Worm (Caenorhabditis elegans) whole organism, late embryonic: ENCODE results near the gene algn-9.

Experiments used
- K02D7.2 ChIP-seq: sonication (generic microtip); optimal IDR thresholded peaks from 2 replicates; lab custom pipeline; 2017; ENCODE audit warnings: mild to moderate bottlenecking, missing genetic modification characterization, missing compliant biosample characterization
- K09A11.1 ChIP-seq: sonication (generic microtip); optimal IDR thresholded peaks from 2 replicates; lab custom pipeline; 2017; ENCODE audit warnings: antibody characterized with exemption, mild to moderate bottlenecking, missing genetic modification characterization, missing compliant biosample characterization; ENCODE audit not compliant: insufficient read depth
- ama-1 ChIP-seq: fragments of 150-350 bp; optimal IDR thresholded peaks from 2 replicates; lab custom pipeline; 2014
- ceh-18 ChIP-seq: sonication (generic microtip); optimal IDR thresholded peaks from 2 replicates; lab custom pipeline; 2016; ENCODE audit warnings: missing genetic modification characterization, missing compliant biosample characterization
- ceh-19 ChIP-seq: fragments of 200-800 bp; sonication (Bioruptor generic); optimal IDR thresholded peaks from 2 replicates; lab custom pipeline; 2018; ENCODE audit warnings: mild to moderate bottlenecking, missing genetic modification characterization, missing compliant biosample characterization
- ceh-24 ChIP-seq: sonication (generic microtip); optimal IDR thresholded peaks from 2 replicates; lab custom pipeline; 2016; ENCODE audit warnings: mild to moderate bottlenecking, missing genetic modification characterization, missing compliant biosample characterization
- ceh-30 ChIP-seq: fragments of 150-350 bp; optimal IDR thresholded peaks from 2 replicates; lab custom pipeline; 2014; ENCODE audit warnings: missing biosample characterization, missing genetic modification characterization
- ceh-31 ChIP-seq: sonication (generic microtip); optimal IDR thresholded peaks from 2 replicates; lab custom pipeline; 2016; ENCODE audit warnings: missing genetic modification characterization, missing compliant biosample characterization
- ceh-45 ChIP-seq: fragments of 200-800 bp; sonication (Bioruptor generic); IDR thresholded peaks from 2 replicates; pipeline ENCODE4 v1.3.6; 2022; ENCODE audit warnings: missing genetic modification reagents, missing genetic modification characterization, missing compliant biosample characterization
- ceh-9 ChIP-seq: sonication (generic microtip); optimal IDR thresholded peaks from 2 replicates; lab custom pipeline; 2016; ENCODE audit warnings: mild to moderate bottlenecking, missing genetic modification characterization, inconsistent platforms, missing compliant biosample characterization
- che-1 ChIP-seq: sonication (generic microtip); optimal IDR thresholded peaks from 2 replicates; lab custom pipeline; 2016; ENCODE audit warnings: mild to moderate bottlenecking, missing genetic modification characterization, missing compliant biosample characterization
- dve-1 ChIP-seq: sonication (generic microtip); optimal IDR thresholded peaks from 2 replicates; lab custom pipeline; 2017; ENCODE audit warnings: antibody characterized with exemption, mild to moderate bottlenecking, missing genetic modification characterization, missing compliant biosample characterization
- elt-2 ChIP-seq: sonication (generic microtip); optimal IDR thresholded peaks from 2 replicates; lab custom pipeline; 2016; ENCODE audit warnings: missing genetic modification reagents, missing genetic modification characterization, missing compliant biosample characterization
- elt-4 ChIP-seq: sonication (generic microtip); optimal IDR thresholded peaks from 2 replicates; lab custom pipeline; 2016; ENCODE audit warnings: missing genetic modification characterization, missing compliant biosample characterization
- fax-1 ChIP-seq: sonication (generic microtip); optimal IDR thresholded peaks from 2 replicates; lab custom pipeline; 2016; ENCODE audit warnings: missing genotype, missing genetic modification characterization, missing compliant biosample characterization
- fkh-10 ChIP-seq: fragments of 150-350 bp; optimal IDR thresholded peaks from 2 replicates; lab custom pipeline; 2014; ENCODE audit warnings: missing biosample characterization, missing genetic modification reagents, missing genetic modification characterization
- fkh-6 ChIP-seq: sonication (generic microtip); optimal IDR thresholded peaks from 2 replicates; lab custom pipeline; 2016; ENCODE audit warnings: missing genetic modification characterization, missing compliant biosample characterization
- hlh-15 ChIP-seq: sonication (generic microtip); optimal IDR thresholded peaks from 2 replicates; lab custom pipeline; 2016; ENCODE audit warnings: missing genetic modification characterization, missing compliant biosample characterization
- hlh-30 ChIP-seq: sonication (generic microtip); optimal IDR thresholded peaks from 2 replicates; lab custom pipeline; 2017; ENCODE audit warnings: antibody characterized with exemption, missing genetic modification characterization, missing compliant biosample characterization; ENCODE audit not compliant: insufficient read depth
- hlh-8 ChIP-seq: sonication (generic microtip); optimal IDR thresholded peaks from 2 replicates; lab custom pipeline; 2016; ENCODE audit warnings: missing genotype, missing genetic modification characterization, missing compliant biosample characterization
- lim-6 ChIP-seq: sonication (generic microtip); optimal IDR thresholded peaks from 2 replicates; lab custom pipeline; 2016; ENCODE audit warnings: missing genetic modification characterization, missing compliant biosample characterization
- madf-2 ChIP-seq: sonication (generic microtip); optimal IDR thresholded peaks from 2 replicates; lab custom pipeline; 2017; ENCODE audit warnings: missing genetic modification characterization, missing compliant biosample characterization
- mec-3 ChIP-seq: sonication (generic microtip); optimal IDR thresholded peaks from 2 replicates; lab custom pipeline; 2016; ENCODE audit warnings: borderline replicate concordance, missing genetic modification characterization, missing compliant biosample characterization
- nfya-1 ChIP-seq: sonication (generic microtip); optimal IDR thresholded peaks from 2 replicates; lab custom pipeline; 2017; ENCODE audit warnings: missing genetic modification characterization, mild to moderate bottlenecking, missing compliant biosample characterization, antibody characterized with exemption, moderate library complexity
- nhr-11 ChIP-seq: fragments of 150-350 bp; optimal IDR thresholded peaks from 2 replicates; lab custom pipeline; 2014; ENCODE audit warnings: missing biosample characterization, missing genetic modification characterization
- pax-1 ChIP-seq: fragments of 150-350 bp; optimal IDR thresholded peaks from 2 replicates; lab custom pipeline; 2014; ENCODE audit warnings: missing biosample characterization, missing genetic modification characterization
- pha-2 ChIP-seq: sonication (generic microtip); optimal IDR thresholded peaks from 2 replicates; lab custom pipeline; 2017; ENCODE audit warnings: mild to moderate bottlenecking, missing genetic modification characterization, missing compliant biosample characterization
- pha-4 ChIP-seq: fragments of 150-350 bp; optimal IDR thresholded peaks from 2 replicates; lab custom pipeline; 2018; ENCODE audit warnings: missing biosample characterization, missing genetic modification reagents, missing genetic modification characterization
- pqm-1 ChIP-seq: sonication (generic microtip); optimal IDR thresholded peaks from 2 replicates; lab custom pipeline; 2016; ENCODE audit warnings: missing genetic modification characterization, missing compliant biosample characterization
- pros-1 ChIP-seq: fragments of 150-350 bp; optimal IDR thresholded peaks from 2 replicates; lab custom pipeline; 2014; ENCODE audit warnings: missing biosample characterization, missing genetic modification reagents, missing genetic modification characterization
- ref-2 ChIP-seq: sonication (generic microtip); optimal IDR thresholded peaks from 2 replicates; lab custom pipeline; 2016; ENCODE audit warnings: missing genetic modification characterization, missing compliant biosample characterization
- sdc-2 ChIP-seq: sonication (generic microtip); optimal IDR thresholded peaks from 2 replicates; lab custom pipeline; 2016; ENCODE audit warnings: missing genotype, missing genetic modification characterization, missing compliant biosample characterization
- sox-4 ChIP-seq: sonication (generic microtip); optimal IDR thresholded peaks from 2 replicates; lab custom pipeline; 2017; ENCODE audit warnings: mild to moderate bottlenecking, missing genetic modification characterization, inconsistent platforms, missing compliant biosample characterization
- syd-9 ChIP-seq: sonication (generic microtip); optimal IDR thresholded peaks from 2 replicates; lab custom pipeline; 2016; ENCODE audit warnings: mild to moderate bottlenecking, missing genetic modification characterization, moderate library complexity, missing compliant biosample characterization
- tbx-2 ChIP-seq: sonication (generic microtip); optimal IDR thresholded peaks from 2 replicates; lab custom pipeline; 2016; ENCODE audit warnings: missing genetic modification characterization, missing compliant biosample characterization
- ttx-3 ChIP-seq: sonication (generic microtip); optimal IDR thresholded peaks from 2 replicates; lab custom pipeline; 2016; ENCODE audit warnings: missing genetic modification reagents, missing genetic modification characterization, missing compliant biosample characterization
- unc-3 ChIP-seq, 2 experiments: fragments of 200-800 bp in 1 of 2; sonication (Bioruptor generic) in 1 of 2; sonication (generic microtip) in 1 of 2; conservative IDR thresholded peaks in 1 of 2; optimal IDR thresholded peaks in 1 of 2; 2 replicates each; pipeline versions ENCODE4 v1.3.6 to Lab custom; 2016 to 2022; ENCODE audit warnings: missing compliant biosample characterization in 2 of 2, missing genetic modification characterization in 2 of 2, missing genetic modification reagents in 1 of 2
- unc-42 ChIP-seq: sonication (generic microtip); optimal IDR thresholded peaks from 2 replicates; lab custom pipeline; 2016; ENCODE audit warnings: missing genotype, missing genetic modification characterization, missing compliant biosample characterization
- unc-55 ChIP-seq: sonication (generic microtip); optimal IDR thresholded peaks from 2 replicates; lab custom pipeline; 2017; ENCODE audit warnings: missing biosample characterization, missing genetic modification reagents, missing genetic modification characterization
- unc-86 ChIP-seq: sonication (generic microtip); optimal IDR thresholded peaks from 2 replicates; lab custom pipeline; 2016; ENCODE audit warnings: missing genetic modification characterization, missing compliant biosample characterization
- zip-5 ChIP-seq: sonication (generic microtip); optimal IDR thresholded peaks from 2 replicates; lab custom pipeline; 2016; ENCODE audit warnings: missing genetic modification characterization, missing compliant biosample characterization

Gene algn-9

ce11 chrII:10555484-10556075 is 28.6 kb upstream of the algn-9 start:
- no peak for TF ChIP-seq sox-4 (tag; lab: Kevin White, UChicago)
- no peak for TF ChIP-seq ttx-3 (tag; lab: Kevin White, UChicago)
- TF ChIP-seq pros-1 (tag; lab: Kevin White, UChicago), result no peak
- no peak for TF ChIP-seq elt-4 (tag; lab: Kevin White, UChicago)
- no peak for TF ChIP-seq ceh-45 (GFP tag; lab: Robert Waterston, UW)
- no peak for TF ChIP-seq unc-3 (GFP tag; conservative IDR thresholded peaks at IDR 0.05; lab: Robert Waterston, UW)
- no peak for TF ChIP-seq unc-3 (tag; optimal IDR thresholded peaks at IDR 0.05; lab: Kevin White, UChicago)
- peak; percentile 4 for TF ChIP-seq nfya-1 (tag; lab: Kevin White, UChicago)
- TF ChIP-seq elt-2 (tag; lab: Kevin White, UChicago), result no peak
- TF ChIP-seq ceh-18 (tag; lab: Kevin White, UChicago), result peak; percentile 55
- TF ChIP-seq tbx-2 (tag; lab: Kevin White, UChicago), result peak; percentile 43
- TF ChIP-seq ceh-31, result no peak
- TF ChIP-seq dve-1, result no peak
- no peak for TF ChIP-seq unc-42
- TF ChIP-seq K02D7.2, result no peak
- peak; percentile 92 for TF ChIP-seq unc-55 (GFP tag; lab: Kevin White, UChicago)
- no peak for TF ChIP-seq unc-86 (tag; lab: Kevin White, UChicago)
- TF ChIP-seq ceh-9 (tag; lab: Kevin White, UChicago), result no peak
- TF ChIP-seq che-1 (tag; lab: Kevin White, UChicago), result no peak
- no peak for TF ChIP-seq fax-1
- peak; percentile 12 for TF ChIP-seq ref-2 (tag; lab: Kevin White, UChicago)
- TF ChIP-seq sdc-2 (tag; lab: Kevin White, UChicago), result no peak

ce11 chrII:10556550-10557205 is 27.5 kb upstream of the algn-9 start:
- TF ChIP-seq nfya-1 (tag; lab: Kevin White, UChicago) (no peak), unc-55 (GFP tag; lab: Kevin White, UChicago) (no peak), unc-3 (GFP tag; conservative IDR thresholded peaks at IDR 0.05; lab: Robert Waterston, UW) (no peak), unc-3 (tag; optimal IDR thresholded peaks at IDR 0.05; lab: Kevin White, UChicago) (no peak), fkh-10 (GFP tag; lab: Kevin White, UChicago) (no peak), zip-5 (tag; lab: Kevin White, UChicago) (no peak), elt-2 (tag; lab: Kevin White, UChicago) (peak; percentile 25)

- TF ChIP-seq tbx-2 (tag; lab: Kevin White, UChicago), result no peak
- TF ChIP-seq ama-1 (lab: Kevin White, UChicago), result no peak
- TF ChIP-seq K09A11.1 (tag; lab: Kevin White, UChicago), result no peak
- no peak for TF ChIP-seq ceh-18 (tag; lab: Kevin White, UChicago)
- TF ChIP-seq hlh-30 (tag; lab: Kevin White, UChicago), result peak; percentile 43
- TF ChIP-seq pax-1 (tag; lab: Kevin White, UChicago), result no peak
- TF ChIP-seq ttx-3 (tag; lab: Kevin White, UChicago), result no peak
- no peak for TF ChIP-seq pha-2 (tag; lab: Kevin White, UChicago)
- no peak for TF ChIP-seq ceh-9 (tag; lab: Kevin White, UChicago)
Observed at ce11 chrII:10557206-10557574, 26.9 kb upstream of the algn-9 start.

ce11 chrII:10558345-10558744 is 25.8 kb upstream of the algn-9 start:
- TF ChIP-seq ref-2 (tag; lab: Kevin White, UChicago) (no peak), hlh-30 (tag; lab: Kevin White, UChicago) (peak; percentile 50)

- peak; percentile 17 for TF ChIP-seq ceh-18 (tag; lab: Kevin White, UChicago)
- no peak for TF ChIP-seq pha-4
- TF ChIP-seq ceh-30 (tag; lab: Kevin White, UChicago), result no peak
- no peak for TF ChIP-seq ceh-31
- no peak for TF ChIP-seq unc-55 (GFP tag; lab: Kevin White, UChicago)
- TF ChIP-seq ceh-19 (GFP tag; lab: Kevin White, UChicago), result no peak
- TF ChIP-seq ceh-24 (tag; lab: Kevin White, UChicago), result no peak
- no peak for TF ChIP-seq unc-86 (tag; lab: Kevin White, UChicago)
- no peak for TF ChIP-seq K02D7.2
- peak; percentile 34 for TF ChIP-seq ref-2 (tag; lab: Kevin White, UChicago)
- no peak for TF ChIP-seq madf-2 (tag; lab: Kevin White, UChicago)
- no peak for TF ChIP-seq hlh-15 (tag; lab: Kevin White, UChicago)
- no peak for TF ChIP-seq hlh-8 (tag; lab: Kevin White, UChicago)
- TF ChIP-seq che-1 (tag; lab: Kevin White, UChicago), result no peak
- TF ChIP-seq mec-3 (tag; lab: Kevin White, UChicago), result no peak
- TF ChIP-seq lim-6 (tag; lab: Kevin White, UChicago), result no peak
- no peak for TF ChIP-seq fkh-6
- TF ChIP-seq pqm-1, result no peak
- no peak for TF ChIP-seq nhr-11 (tag; lab: Kevin White, UChicago)
- no peak for TF ChIP-seq syd-9 (tag; lab: Kevin White, UChicago)
Observed at ce11 chrII:10558962-10559415, 25.1 kb upstream of the algn-9 start.
